Worm (Caenorhabditis elegans) whole organism, L2 larva: ENCODE data around the gene Y57E12B.4.

Experiments
- aly-2 ChIP-seq: fragments of 150-350 bp; optimal IDR thresholded peaks from 2 replicates; lab custom pipeline; 2014; ENCODE audit warnings: missing biosample characterization, missing genetic modification characterization
- ama-1 ChIP-seq: fragments of 150-350 bp; optimal IDR thresholded peaks from 2 replicates; lab custom pipeline; 2018; ENCODE audit warnings: inconsistent platforms
- ceh-16 ChIP-seq: fragments of 150-350 bp; optimal IDR thresholded peaks from 2 replicates; lab custom pipeline; 2014; ENCODE audit warnings: missing biosample characterization, missing genetic modification characterization
- dmd-4 ChIP-seq: sonication (generic microtip); optimal IDR thresholded peaks from 2 replicates; lab custom pipeline; 2017; ENCODE audit warnings: missing biosample characterization, missing genetic modification characterization
- elt-1 ChIP-seq: fragments of 150-350 bp; optimal IDR thresholded peaks from 2 replicates; lab custom pipeline; 2014; ENCODE audit warnings: missing biosample characterization, missing genetic modification characterization
- lin-13 ChIP-seq: fragments of 150-350 bp; optimal IDR thresholded peaks from 2 replicates; lab custom pipeline; 2014; ENCODE audit warnings: missing biosample characterization, missing genetic modification reagents, missing genetic modification characterization
- lin-39 ChIP-seq: fragments of 150-350 bp; optimal IDR thresholded peaks from 2 replicates; lab custom pipeline; 2014; ENCODE audit warnings: missing biosample characterization, missing genetic modification reagents, missing genetic modification characterization
- mab-5 ChIP-seq: fragments of 150-350 bp; optimal IDR thresholded peaks from 2 replicates; lab custom pipeline; 2014; ENCODE audit warnings: missing biosample characterization, missing genetic modification characterization
- nhr-11 ChIP-seq: fragments of 150-350 bp; optimal IDR thresholded peaks from 2 replicates; lab custom pipeline; 2014; ENCODE audit warnings: missing biosample characterization, missing genetic modification characterization
- nhr-12 ChIP-seq: fragments of 150-350 bp; optimal IDR thresholded peaks from 2 replicates; lab custom pipeline; 2014; ENCODE audit warnings: missing biosample characterization, missing genetic modification characterization
- nhr-23 ChIP-seq: fragments of 150-350 bp; optimal IDR thresholded peaks from 2 replicates; lab custom pipeline; 2014; ENCODE audit warnings: missing biosample characterization, missing genetic modification reagents, missing genetic modification characterization
- nhr-77 ChIP-seq: fragments of 150-350 bp; optimal IDR thresholded peaks from 2 replicates; lab custom pipeline; 2014; ENCODE audit warnings: missing biosample characterization, missing genetic modification characterization
- unc-62 ChIP-seq: fragments of 150-350 bp; optimal IDR thresholded peaks from 2 replicates; lab custom pipeline; 2014; ENCODE audit warnings: missing biosample characterization, missing genetic modification reagents, missing genetic modification characterization
- ztf-1 ChIP-seq: fragments of 200-800 bp; sonication (Bioruptor generic); conservative IDR thresholded peaks from 2 replicates; pipeline ENCODE4 v1.3.6; 2022; ENCODE audit warnings: missing genetic modification characterization, missing compliant biosample characterization

DNA sequence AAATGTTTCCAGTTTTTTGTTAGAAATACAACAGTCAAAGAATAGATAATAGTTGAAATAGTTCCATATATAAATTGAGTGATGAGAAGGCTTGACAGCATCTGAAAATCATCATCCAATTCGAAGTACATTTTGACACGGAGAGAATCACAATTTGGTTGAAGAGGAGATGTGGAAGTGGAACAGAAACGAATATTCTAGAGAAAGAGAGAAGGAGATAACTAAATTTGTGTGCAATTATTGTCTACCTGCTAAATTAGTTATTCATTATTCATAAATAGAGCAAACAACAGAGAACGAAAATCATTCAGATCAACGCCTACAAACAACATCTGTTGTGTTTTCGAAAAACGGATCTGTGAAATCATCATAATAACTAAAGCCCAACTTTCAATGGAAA is 6.5 kb upstream of the Y57E12B.4 start, which contains the start of gene srg-31:
- TF ChIP-seq elt-1 (tag; lab: Kevin White, UChicago) (no peak), nhr-23 (no peak), dmd-4 (tag; lab: Kevin White, UChicago) (no peak), unc-62 (GFP tag; lab: Kevin White, UChicago) (no peak), nhr-12 (tag; lab: Kevin White, UChicago) (no peak), ztf-1 (GFP tag; lab: Robert Waterston, UW) (no peak), nhr-11 (no peak), lin-39 (no peak), ama-1 (lab: Kevin White, UChicago) (no peak), mab-5 (tag; lab: Kevin White, UChicago) (no peak), aly-2 (tag; lab: Kevin White, UChicago) (no peak), ceh-16 (tag; lab: Kevin White, UChicago) (no peak), nhr-77 (tag; lab: Kevin White, UChicago) (no peak), lin-13 (GFP tag; lab: Kevin White, UChicago) (no peak)
